Fruit fly (Drosophila melanogaster) whole organism, embryonic: ENCODE data around the gene CG8149.

Experiments
- Antp ChIP-seq: fragments of 200-800 bp; sonication (Bioruptor generic); optimal IDR thresholded peaks from 3 replicates; lab custom pipeline; 2016; ENCODE audit warnings: missing biosample characterization, missing genetic modification characterization
- CG10267 ChIP-seq: fragments of 200-800 bp; sonication (Bioruptor generic); optimal IDR thresholded peaks from 2 replicates; lab custom pipeline; 2018; ENCODE audit warnings: missing biosample characterization, mild to moderate bottlenecking, missing genetic modification characterization, moderate library complexity
- CG10274 ChIP-seq: fragments of 200-800 bp; sonication (Bioruptor generic); optimal IDR thresholded peaks from 3 replicates; lab custom pipeline; 2017; ENCODE audit warnings: missing biosample characterization, mild to moderate bottlenecking, missing genetic modification characterization
- CG10462 ChIP-seq: fragments of 200-800 bp; sonication (Bioruptor generic); optimal IDR thresholded peaks from 2 replicates; lab custom pipeline; 2016; ENCODE audit warnings: missing biosample characterization, missing genetic modification characterization
- CG10654 ChIP-seq: fragments of 200-800 bp; sonication (Bioruptor generic); optimal IDR thresholded peaks from 2 replicates; lab custom pipeline; 2016; ENCODE audit warnings: missing biosample characterization, missing genetic modification characterization
- CG11723 ChIP-seq: fragments of 200-800 bp; sonication (Bioruptor generic); optimal IDR thresholded peaks from 2 replicates; lab custom pipeline; 2017; ENCODE audit warnings: missing biosample characterization, mild to moderate bottlenecking, missing genetic modification characterization
- CG12219 ChIP-seq: fragments of 200-800 bp; sonication (Bioruptor generic); optimal IDR thresholded peaks from 3 replicates; lab custom pipeline; 2018; ENCODE audit warnings: missing biosample characterization, mild to moderate bottlenecking, missing genetic modification characterization
- CG14014 ChIP-seq: fragments of 200-800 bp; sonication (Bioruptor generic); IDR thresholded peaks from 2 replicates; pipeline ENCODE4 v1.3.6; 2022; ENCODE audit warnings: missing biosample characterization, missing genetic modification characterization
- CG14441 ChIP-seq: fragments of 200-800 bp; sonication (Bioruptor generic); IDR thresholded peaks from 2 replicates; pipeline ENCODE4 v1.3.6; 2022; ENCODE audit warnings: missing biosample characterization, missing genetic modification characterization
- CG16863 ChIP-seq: fragments of 200-800 bp; sonication (Bioruptor generic); optimal IDR thresholded peaks from 3 replicates; lab custom pipeline; 2016; ENCODE audit warnings: missing biosample characterization, missing genetic modification characterization
- CG17802 ChIP-seq: fragments of 200-800 bp; sonication (Bioruptor generic); optimal IDR thresholded peaks from 2 replicates; lab custom pipeline; 2018; ENCODE audit warnings: missing biosample characterization, mild to moderate bottlenecking, missing genetic modification characterization, moderate library complexity
- CG17829 ChIP-seq: fragments of 200-800 bp; optimal IDR thresholded peaks from 2 replicates; lab custom pipeline; 2019; ENCODE audit warnings: missing biosample characterization, mild to moderate bottlenecking, missing genetic modification characterization, moderate library complexity
- CG18619 ChIP-seq: fragments of 200-800 bp; sonication (Bioruptor generic); optimal IDR thresholded peaks from 3 replicates; lab custom pipeline; 2017; ENCODE audit warnings: missing biosample characterization, mild to moderate bottlenecking, missing genetic modification characterization
- CG32532 ChIP-seq: fragments of 200-800 bp; sonication (Bioruptor generic); IDR thresholded peaks from 2 replicates; pipeline ENCODE4 v1.3.6; 2022; ENCODE audit warnings: missing biosample characterization, missing genetic modification characterization
- CG32767 ChIP-seq: fragments of 200-800 bp; sonication (Bioruptor generic); IDR thresholded peaks from 2 replicates; pipeline ENCODE4 v1.3.6; 2022; ENCODE audit warnings: missing biosample characterization, missing genetic modification characterization
- CG3995 ChIP-seq: fragments of 200-800 bp; sonication (Bioruptor generic); optimal IDR thresholded peaks from 3 replicates; lab custom pipeline; 2016; ENCODE audit warnings: missing biosample characterization, missing genetic modification characterization
- CG42726 ChIP-seq: fragments of 200-800 bp; sonication (Bioruptor generic); IDR thresholded peaks from 2 replicates; pipeline ENCODE4 v1.3.6; 2022; ENCODE audit warnings: missing biosample characterization, missing genetic modification characterization; ENCODE audit not compliant: partially characterized antibody
- CG43689 ChIP-seq: fragments of 200-800 bp; sonication (Bioruptor generic); IDR thresholded peaks from 2 replicates; pipeline ENCODE4 v1.3.6; 2022; ENCODE audit warnings: missing biosample characterization, missing genetic modification characterization
- CG4404 ChIP-seq: fragments of 200-800 bp; sonication (Bioruptor generic); IDR thresholded peaks from 2 replicates; pipeline ENCODE4 v1.3.6; 2022; ENCODE audit warnings: missing biosample characterization, missing genetic modification characterization
- CG4730 ChIP-seq: fragments of 200-800 bp; sonication (Bioruptor generic); IDR thresholded peaks from 2 replicates; pipeline ENCODE4 v1.3.6; 2022; ENCODE audit warnings: missing biosample characterization, missing genetic modification characterization
- CG6813 ChIP-seq: fragments of 200-800 bp; sonication (Bioruptor generic); optimal IDR thresholded peaks from 2 replicates; lab custom pipeline; 2017; ENCODE audit warnings: missing biosample characterization, missing genetic modification characterization, mild to moderate bottlenecking, moderate library complexity, missing genetic modification reagents
- CG7786 ChIP-seq: fragments of 200-800 bp; sonication (Bioruptor generic); optimal IDR thresholded peaks from 2 replicates; lab custom pipeline; 2016; ENCODE audit warnings: missing biosample characterization, missing genetic modification characterization
- CG8281 ChIP-seq: fragments of 200-800 bp; sonication (Bioruptor generic); optimal IDR thresholded peaks from 2 replicates; lab custom pipeline; 2018; ENCODE audit warnings: missing biosample characterization, mild to moderate bottlenecking, missing genetic modification characterization, moderate library complexity
- CG8944 ChIP-seq: fragments of 200-800 bp; sonication (Bioruptor generic); optimal IDR thresholded peaks from 3 replicates; lab custom pipeline; 2016; ENCODE audit warnings: missing biosample characterization, missing genetic modification characterization
- CG9437 ChIP-seq: fragments of 200-800 bp; sonication (Bioruptor generic); optimal IDR thresholded peaks from 2 replicates; lab custom pipeline; 2018; ENCODE audit warnings: missing biosample characterization, mild to moderate bottlenecking, missing genetic modification characterization
- CHES-1-like ChIP-seq: fragments of 200-800 bp; sonication (Bioruptor generic); optimal IDR thresholded peaks from 2 replicates; lab custom pipeline; 2016; ENCODE audit warnings: missing biosample characterization, missing genetic modification characterization
- Doc2 ChIP-seq: fragments of 200-800 bp; sonication (Bioruptor generic); IDR thresholded peaks from 2 replicates; pipeline ENCODE4 v1.3.6; 2022; ENCODE audit warnings: missing biosample characterization, missing genetic modification characterization
- Drgx ChIP-seq: fragments of 200-800 bp; sonication (Bioruptor generic); IDR thresholded peaks from 2 replicates; pipeline ENCODE4 v1.3.6; 2022; ENCODE audit warnings: missing biosample characterization, missing genetic modification characterization
- Hmr ChIP-seq: fragments of 200-800 bp; sonication (Bioruptor generic); optimal IDR thresholded peaks from 3 replicates; lab custom pipeline; 2017; ENCODE audit warnings: mild to moderate bottlenecking, missing biosample characterization, missing genetic modification reagents, missing genetic modification characterization
- Lpt ChIP-seq: fragments of >200 bp; optimal IDR thresholded peaks from 2 replicates; lab custom pipeline; 2018; ENCODE audit warnings: missing biosample characterization, missing genetic modification characterization
- Max ChIP-seq: fragments of 200-800 bp; sonication (Bioruptor generic); optimal IDR thresholded peaks from 2 replicates; lab custom pipeline; 2016; ENCODE audit warnings: missing biosample characterization, mild to moderate bottlenecking, missing genetic modification characterization
- Mes4 ChIP-seq: fragments of 200-800 bp; sonication (Bioruptor generic); optimal IDR thresholded peaks from 2 replicates; lab custom pipeline; 2016; ENCODE audit warnings: missing biosample characterization, missing genetic modification characterization
- Myb ChIP-seq: fragments of 200-800 bp; sonication (Bioruptor generic); optimal IDR thresholded peaks from 2 replicates; lab custom pipeline; 2016; ENCODE audit warnings: missing biosample characterization, missing genetic modification characterization
- NfI ChIP-seq: fragments of 200-800 bp; sonication (Bioruptor generic); optimal IDR thresholded peaks from 3 replicates; lab custom pipeline; 2018; ENCODE audit warnings: missing biosample characterization, mild to moderate bottlenecking, missing genetic modification characterization, moderate library complexity
- Six4 ChIP-seq: fragments of 200-800 bp; sonication (Bioruptor generic); optimal IDR thresholded peaks from 2 replicates; lab custom pipeline; 2016; ENCODE audit warnings: missing biosample characterization, missing genetic modification characterization
- al ChIP-seq: fragments of 200-800 bp; sonication (Bioruptor generic); IDR thresholded peaks from 2 replicates; pipeline ENCODE4 v1.3.6; 2022; ENCODE audit warnings: missing biosample characterization, missing genetic modification characterization
- cato ChIP-seq: fragments of 200-800 bp; sonication (Bioruptor generic); optimal IDR thresholded peaks from 2 replicates; lab custom pipeline; 2016; ENCODE audit warnings: missing biosample characterization, missing genetic modification characterization, borderline replicate concordance
- dan ChIP-seq: fragments of 200-800 bp; sonication (Bioruptor generic); IDR thresholded peaks from 2 replicates; pipeline ENCODE4 v1.3.6; 2022; ENCODE audit warnings: missing biosample characterization, missing genetic modification characterization
- dysf ChIP-seq: fragments of 200-800 bp; sonication (Bioruptor generic); IDR thresholded peaks from 3 replicates; pipeline ENCODE4 v1.3.6; 2022; ENCODE audit warnings: missing biosample characterization, missing genetic modification characterization
- esg ChIP-seq: fragments of 200-800 bp; sonication (Bioruptor generic); conservative IDR thresholded peaks from 2 replicates; pipeline ENCODE4 v1.3.6; 2022; ENCODE audit warnings: missing biosample characterization, missing genetic modification characterization
- fd96Cb ChIP-seq: fragments of 200-800 bp; sonication (Bioruptor generic); optimal IDR thresholded peaks from 2 replicates; lab custom pipeline; 2018; ENCODE audit warnings: missing biosample characterization, mild to moderate bottlenecking, missing genetic modification characterization, moderate library complexity
- gfzf ChIP-seq: fragments of 200-800 bp; sonication (Bioruptor generic); optimal IDR thresholded peaks from 2 replicates; lab custom pipeline; 2016; ENCODE audit warnings: missing biosample characterization, mild to moderate bottlenecking, missing genetic modification characterization, moderate library complexity
- grn ChIP-seq: fragments of 200-800 bp; sonication (Bioruptor generic); optimal IDR thresholded peaks from 3 replicates; lab custom pipeline; 2017; ENCODE audit warnings: missing biosample characterization, missing genetic modification characterization
- lab ChIP-seq: fragments of 200-800 bp; sonication (Bioruptor generic); optimal IDR thresholded peaks from 3 replicates; lab custom pipeline; 2017; ENCODE audit warnings: missing biosample characterization, missing genetic modification characterization, mild to moderate bottlenecking, moderate library complexity, missing genetic modification reagents
- onecut ChIP-seq: fragments of 200-800 bp; sonication (Bioruptor generic); IDR thresholded peaks from 2 replicates; pipeline ENCODE4 v1.3.6; 2022; ENCODE audit warnings: missing biosample characterization, missing genetic modification characterization
- p53 ChIP-seq: fragments of 200-800 bp; sonication (Bioruptor generic); optimal IDR thresholded peaks from 2 replicates; lab custom pipeline; 2016; ENCODE audit warnings: missing biosample characterization, missing genetic modification characterization
- pho ChIP-seq: fragments of 200-800 bp; sonication (Bioruptor generic); optimal IDR thresholded peaks from 2 replicates; lab custom pipeline; 2016; ENCODE audit warnings: missing biosample characterization, missing genetic modification characterization
- sens ChIP-seq: fragments of 200-800 bp; sonication (Bioruptor generic); peaks from one replicate; lab custom pipeline; 2016; ENCODE audit warnings: missing biosample characterization, missing genetic modification characterization
- seq ChIP-seq: fragments of 200-800 bp; sonication (Bioruptor generic); IDR thresholded peaks from 2 replicates; pipeline ENCODE4 v1.3.6; 2022; ENCODE audit warnings: missing biosample characterization, missing genetic modification characterization
- slou ChIP-seq: fragments of 200-800 bp; sonication (Bioruptor generic); optimal IDR thresholded peaks from 3 replicates; lab custom pipeline; 2016; ENCODE audit warnings: missing biosample characterization, missing genetic modification characterization
- slp2 ChIP-seq: fragments of 200-800 bp; sonication (Bioruptor generic); optimal IDR thresholded peaks from 2 replicates; lab custom pipeline; 2016; ENCODE audit warnings: missing biosample characterization, missing genetic modification characterization
- trem ChIP-seq: fragments of 200-800 bp; optimal IDR thresholded peaks from 3 replicates; lab custom pipeline; 2019; ENCODE audit warnings: missing biosample characterization, mild to moderate bottlenecking, missing genetic modification characterization, moderate library complexity
- tx ChIP-seq: fragments of 200-800 bp; sonication (Bioruptor generic); optimal IDR thresholded peaks from 2 replicates; lab custom pipeline; 2016; ENCODE audit warnings: missing biosample characterization, missing genetic modification characterization

Gene CG8149

DNA sequence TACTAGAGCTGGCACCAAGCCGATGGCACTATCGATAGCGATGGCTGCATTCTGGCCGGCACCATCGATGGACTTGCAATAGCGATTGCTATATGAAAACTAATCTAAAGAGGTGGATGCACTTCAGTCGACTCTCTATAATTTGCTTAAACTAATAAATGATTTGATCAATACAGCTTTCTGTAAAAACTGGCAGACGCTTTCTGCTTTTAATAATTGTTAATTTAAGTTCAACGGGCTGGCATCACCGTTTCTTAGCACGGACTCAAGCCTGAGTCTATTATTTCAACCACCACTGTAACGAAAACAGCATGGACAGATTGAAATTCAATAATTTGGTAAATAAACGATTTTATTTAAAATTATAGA, 8.6 kb downstream of the CG8149 start, which contains the start of the genes Ras85D and Rlb1 (continued):
- TF ChIP-seq fd96Cb (tag; lab: Kevin White, UChicago) (peak; percentile 21), gfzf (GFP tag; lab: Kevin White, UChicago) (peak; percentile 40), CG10274 (GFP tag; lab: Kevin White, UChicago) (no peak), Six4 (peak; percentile 48), p53 (GFP tag; lab: Kevin White, UChicago) (peak; percentile 61), trem (tag; lab: Kevin White, UChicago) (peak; percentile 79), cato (GFP tag; lab: Kevin White, UChicago) (peak; percentile 25), CG8944 (GFP tag; lab: Kevin White, UChicago) (peak; percentile 77), Hmr (GFP tag; lab: Kevin White, UChicago) (no peak), Antp (GFP tag; lab: Kevin White, UChicago) (peak; percentile 87), Lpt (no peak), CG10267 (tag; lab: Kevin White, UChicago) (peak; percentile 67), Myb (peak; percentile 72), Max (GFP tag; lab: Kevin White, UChicago) (peak; percentile 89), CG14014 (GFP tag; lab: Robert Waterston, UW) (no peak), CG6813 (GFP tag; lab: Kevin White, UChicago) (no peak), al (GFP tag; lab: Robert Waterston, UW) (no peak), dysf (GFP tag; lab: Robert Waterston, UW) (no peak), onecut (GFP tag; lab: Robert Waterston, UW) (peak; percentile 29; the same call in 1 of the 2 replicates), CG12219 (GFP tag; lab: Kevin White, UChicago) (peak; percentile 27), slp2 (GFP tag; lab: Kevin White, UChicago) (peak; percentile 39), CG17829 (tag; lab: Kevin White, UChicago) (peak; percentile 73), CG8281 (peak; percentile 56), CG17802 (peak; percentile 28), tx (peak; percentile 77), lab (no peak), Drgx (GFP tag; lab: Robert Waterston, UW) (no peak), CG7786 (GFP tag; lab: Kevin White, UChicago) (peak; percentile 76), CG32532 (GFP tag; lab: Robert Waterston, UW) (no peak), CG16863 (GFP tag; lab: Kevin White, UChicago) (peak; percentile 72), CG4730 (GFP tag; lab: Robert Waterston, UW) (no peak), esg (GFP tag; lab: Robert Waterston, UW) (no peak), Mes4 (peak; percentile 51), CG42726 (GFP tag; lab: Robert Waterston, UW) (no peak), slou (GFP tag; lab: Kevin White, UChicago) (peak; percentile 37), CG32767 (no peak), CG10462 (GFP tag; lab: Kevin White, UChicago) (peak; percentile 47), CG18619 (GFP tag; lab: Kevin White, UChicago) (peak; percentile 47), pho (GFP tag; lab: Kevin White, UChicago) (peak; percentile 83), NfI (GFP tag; lab: Kevin White, UChicago) (peak; percentile 78), CG14441 (GFP tag; lab: Robert Waterston, UW) (no peak), CHES-1-like (GFP tag; lab: Kevin White, UChicago) (peak; percentile 81), CG9437 (peak; percentile 44), sens (GFP tag; lab: Kevin White, UChicago) (peak; percentile 94), dan (GFP tag; lab: Robert Waterston, UW) (no peak), CG10654 (GFP tag; lab: Kevin White, UChicago) (peak; percentile 58), CG43689 (GFP tag; lab: Robert Waterston, UW) (no peak), CG3995 (GFP tag; lab: Kevin White, UChicago) (peak; percentile 1), CG11723 (no peak), grn (GFP tag; lab: Kevin White, UChicago) (peak; percentile 63), Doc2 (no peak), seq (GFP tag; lab: Robert Waterston, UW) (no peak), CG4404 (GFP tag; lab: Robert Waterston, UW) (no peak)
